Fruit fly (Drosophila melanogaster) Kc167 (cell line): ENCODE data around the gene Npc2h.

ENCODE experiments used
- Myc ChIP-seq: fragments of >200 bp; optimal IDR thresholded peaks from 2 replicates; lab custom pipeline; 2017; ENCODE audit warnings: missing external identifiers
- Sin3A ChIP-seq: fragments of >200 bp; optimal IDR thresholded peaks from 2 replicates; lab custom pipeline; 2018; ENCODE audit warnings: missing external identifiers
- h ChIP-seq: fragments of >200 bp; optimal IDR thresholded peaks from 3 replicates; lab custom pipeline; 2018; ENCODE audit warnings: missing external identifiers
- insv ChIP-seq: fragments of >200 bp; optimal IDR thresholded peaks from 3 replicates; lab custom pipeline; 2018; ENCODE audit warnings: missing external identifiers
- psq ChIP-seq: fragments of >200 bp; optimal IDR thresholded peaks from 2 replicates; lab custom pipeline; 2017; ENCODE audit warnings: missing external identifiers

DNA sequence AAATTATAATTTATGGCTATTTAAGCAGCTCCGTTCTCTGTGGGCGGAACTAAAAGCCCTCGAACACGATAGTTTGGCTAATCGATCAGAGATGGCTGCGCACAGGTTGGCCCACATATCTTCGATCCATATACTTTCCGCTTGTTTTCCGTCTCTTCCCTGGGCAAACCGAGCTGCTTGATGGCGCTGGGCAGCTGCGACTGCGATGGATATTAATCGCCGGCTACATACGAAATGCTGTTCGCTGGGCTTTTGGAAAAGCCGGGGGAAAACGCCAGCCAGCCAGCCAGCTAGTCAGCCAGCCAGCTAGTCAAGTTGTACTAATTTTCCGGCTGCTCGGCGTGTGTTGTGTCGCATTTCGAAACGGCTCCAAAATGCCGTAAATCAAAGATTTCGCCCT lies 21.5 kb upstream of the Npc2h start:
- TF ChIP-seq insv: no peak
- no peak for TF ChIP-seq psq
- TF ChIP-seq h (lab: Kevin White, UChicago): no peak
- TF ChIP-seq Sin3A (lab: Kevin White, UChicago): no peak
- no peak for TF ChIP-seq Myc
